Worm (Caenorhabditis elegans) whole organism, L1 larva: Measurements from ENCODE around the gene srh-15.

Source experiments
- ama-1 ChIP-seq: fragments of 150-350 bp; optimal IDR thresholded peaks from 2 replicates; lab custom pipeline; 2014
- dpl-1 ChIP-seq, 3 experiments: fragments of 150-350 bp in 2 of 3; sonication (generic microtip) in 1 of 3; optimal IDR thresholded peaks; 2 replicates each; lab custom pipeline; 2014 to 2017; ENCODE audit warnings: missing biosample characterization in 3 of 3, missing genetic modification characterization in 3 of 3, missing genetic modification reagents in 3 of 3
- lsy-2 ChIP-seq, 2 experiments: fragments of 150-350 bp; optimal IDR thresholded peaks; 2 replicates each; lab custom pipeline; 2014; ENCODE audit warnings: missing biosample characterization in 2 of 2, missing genetic modification characterization in 2 of 2
- mdl-1 ChIP-seq, 2 experiments: fragments of 150-350 bp; optimal IDR thresholded peaks; 2 replicates each; lab custom pipeline; 2014 to 2017; ENCODE audit warnings: missing biosample characterization in 2 of 2, missing genetic modification characterization in 2 of 2, inconsistent platforms in 1 of 2
- mep-1 ChIP-seq: fragments of 150-350 bp; optimal IDR thresholded peaks from 2 replicates; lab custom pipeline; 2014; ENCODE audit warnings: missing biosample characterization, missing genetic modification characterization
- nhr-12 ChIP-seq: sonication (generic microtip); optimal IDR thresholded peaks from 2 replicates; lab custom pipeline; 2017; ENCODE audit warnings: missing biosample characterization, missing genetic modification characterization
- nhr-237 ChIP-seq: fragments of 150-350 bp; optimal IDR thresholded peaks from 2 replicates; lab custom pipeline; 2014; ENCODE audit warnings: missing biosample characterization, missing genetic modification characterization
- skn-1 ChIP-seq: fragments of 150-350 bp; optimal IDR thresholded peaks from 2 replicates; lab custom pipeline; 2014; ENCODE audit warnings: missing biosample characterization, missing genetic modification characterization
- zag-1 ChIP-seq: fragments of 150-350 bp; optimal IDR thresholded peaks from 2 replicates; lab custom pipeline; 2014; ENCODE audit warnings: missing biosample characterization, missing genetic modification characterization

ce11 chrV:13309806-13310205, 11.0 kb upstream of the srh-15 start:
- TF ChIP-seq ama-1 (lab: Kevin White, UChicago) (no peak), dpl-1 (GFP tag; optimal IDR thresholded peaks at IDR 0.05; lab: Kevin White, UChicago) (no peak), nhr-12 (tag; lab: Kevin White, UChicago) (no peak), nhr-237 (tag; lab: Kevin White, UChicago) (no peak), mep-1 (tag; lab: Kevin White, UChicago) (no peak), skn-1 (tag; lab: Kevin White, UChicago) (no peak), lsy-2 (tag; optimal IDR thresholded peaks at IDR 0.05; lab: Kevin White, UChicago) (no peak), zag-1 (no peak), mdl-1 (tag; optimal IDR thresholded peaks at IDR 0.05; lab: Kevin White, UChicago) (no peak)
